Worm (Caenorhabditis elegans): ENCODE data around the gene R01E6.7.

The R01E6.7 gene

ce11 chrX:13542757-13543156, 27.0 kb downstream of the R01E6.7 start (continued):
- TF ChIP-seq Y55F3AM.14 (GFP tag; optimal IDR thresholded peaks at IDR 0.05) (peak; percentile 29), snpc-4 (tag; optimal IDR thresholded peaks at IDR 0.05) (no peak), mbf-1 (tag; optimal IDR thresholded peaks at IDR 0.05) (no peak)

- TF ChIP-seq ama-1 (optimal IDR thresholded peaks at IDR 0.05) (peak; percentile 82), lin-11 (tag; optimal IDR thresholded peaks at IDR 0.05) (no peak)
Observed at ce11 chrX:13542236-13542635, 27.5 kb downstream of the R01E6.7 start, which contains the start of gene cah-4. cah-4 (plus strand) TSS chrX:13542574.

DNA sequence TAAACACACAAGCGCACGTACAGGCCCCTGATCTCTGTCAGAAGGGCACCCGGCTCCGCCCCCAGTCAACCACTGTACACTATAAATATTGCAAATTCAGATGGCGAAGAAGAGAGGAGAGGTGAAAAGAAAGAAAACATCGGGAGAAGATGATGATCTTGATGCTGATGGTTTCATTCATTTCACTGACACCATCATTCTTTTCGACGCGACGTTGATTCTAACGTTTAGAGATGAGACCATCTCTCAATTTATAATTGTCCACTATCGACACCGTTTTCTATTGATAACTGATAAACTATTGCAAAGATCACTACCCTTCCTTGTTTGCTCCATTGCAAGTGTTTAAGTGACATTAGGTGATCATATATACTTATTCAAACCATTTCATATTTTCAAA, 28.4 kb downstream of the R01E6.7 start:
- TF ChIP-seq fos-1 (tag; optimal IDR thresholded peaks at IDR 0.05): peak; percentile 30
- TF ChIP-seq sma-9 (GFP tag; optimal IDR thresholded peaks at IDR 0.05): peak; percentile 87
- no peak for TF ChIP-seq sma-9 (tag; optimal IDR thresholded peaks at IDR 0.05)
- TF ChIP-seq nhr-25 (tag; optimal IDR thresholded peaks at IDR 0.05): peak; percentile 32
- TF ChIP-seq ZK546.5 (tag; optimal IDR thresholded peaks at IDR 0.05): no peak
- peak; percentile 19 for TF ChIP-seq blmp-1 (tag; optimal IDR thresholded peaks at IDR 0.05; ENCODE audit: insufficient read depth)
- no peak for TF ChIP-seq dmd-4 (tag; optimal IDR thresholded peaks at IDR 0.05)
- no peak for TF ChIP-seq elt-3 (tag; optimal IDR thresholded peaks at IDR 0.05)
- TF ChIP-seq ama-1 (optimal IDR thresholded peaks at IDR 0.05): peak; percentile 96
- no peak for TF ChIP-seq unc-39 (tag; optimal IDR thresholded peaks at IDR 0.05)
- TF ChIP-seq nhr-21 (tag; optimal IDR thresholded peaks at IDR 0.05): peak; percentile 77
- TF ChIP-seq nhr-237 (tag; optimal IDR thresholded peaks at IDR 0.05): no peak
- peak; percentile 29 for TF ChIP-seq sma-3 (GFP tag; optimal IDR thresholded peaks at IDR 0.05)
- TF ChIP-seq mdl-1 (tag; optimal IDR thresholded peaks at IDR 0.05): no peak

- TF ChIP-seq lin-13 (GFP tag; optimal IDR thresholded peaks at IDR 0.05) (peak; percentile 15), sma-9 (GFP tag; optimal IDR thresholded peaks at IDR 0.05) (peak; percentile 97), sma-9 (tag; optimal IDR thresholded peaks at IDR 0.05) (no peak), ceh-16 (tag; optimal IDR thresholded peaks at IDR 0.05) (peak; percentile 28), mdl-1 (tag; optimal IDR thresholded peaks at IDR 0.05) (peak; percentile 20 to 49), alr-1 (tag; optimal IDR thresholded peaks at IDR 0.05) (no peak), nhr-6 (tag; optimal IDR thresholded peaks at IDR 0.05) (peak; percentile 71), unc-55 (GFP tag; optimal IDR thresholded peaks at IDR 0.05) (no peak), F13H6.1 (tag; optimal IDR thresholded peaks at IDR 0.05) (peak; percentile 30), nhr-10 (tag; optimal IDR thresholded peaks at IDR 0.05) (no peak), R02D3.7 (tag; optimal IDR thresholded peaks at IDR 0.05) (no peak), unc-62 (GFP tag; optimal IDR thresholded peaks at IDR 0.05) (no peak), nhr-25 (tag; optimal IDR thresholded peaks at IDR 0.05) (peak; percentile 90), gmeb-1 (tag; optimal IDR thresholded peaks at IDR 0.05) (peak; percentile 37), elt-1 (tag; optimal IDR thresholded peaks at IDR 0.05) (peak; percentile 19), nhr-129 (tag; optimal IDR thresholded peaks at IDR 0.05) (peak; percentile 54), ztf-4 (tag; optimal IDR thresholded peaks at IDR 0.05) (peak; percentile 10), nhr-23 (tag; optimal IDR thresholded peaks at IDR 0.05) (no peak), sma-3 (GFP tag; optimal IDR thresholded peaks at IDR 0.05) (peak; percentile 69), nhr-21 (tag; optimal IDR thresholded peaks at IDR 0.05) (peak; percentile 72), fos-1 (tag; optimal IDR thresholded peaks at IDR 0.05) (peak; percentile 22), dmd-4 (tag; optimal IDR thresholded peaks at IDR 0.05) (no peak), lsy-2 (tag; optimal IDR thresholded peaks at IDR 0.05) (peak in 1 of 2 experiments; percentile 23), crh-2 (tag; optimal IDR thresholded peaks at IDR 0.05) (peak; percentile 79), blmp-1 (tag; optimal IDR thresholded peaks at IDR 0.05; ENCODE audit: insufficient read depth) (peak; percentile 76)
Observed at ce11 chrX:13539701-13540100, 30.1 kb downstream of the R01E6.7 start.

DNA sequence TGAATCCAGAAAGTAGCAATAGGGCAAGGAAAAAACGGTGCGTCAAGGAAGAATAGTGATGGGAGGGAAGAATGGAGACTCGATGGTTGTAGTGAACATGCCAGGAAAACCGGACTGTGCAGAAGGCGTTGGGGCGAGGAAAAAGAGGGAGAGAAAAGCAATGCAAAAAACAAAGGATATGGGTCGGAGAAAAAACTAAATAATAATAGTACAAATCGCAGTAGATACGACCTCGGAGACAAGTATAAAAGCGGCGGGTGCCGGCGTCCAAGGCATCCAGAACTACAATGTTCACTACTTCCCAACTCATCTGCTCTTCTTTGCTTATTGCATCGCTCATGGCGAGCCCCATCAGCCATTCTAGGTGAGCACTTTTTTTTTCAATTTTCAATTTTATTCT, 33.0 kb downstream of the R01E6.7 start, which contains the start of gene R01E6.5:
R01E6.5 (plus strand) TSS at position 301 of the 400 bp plus-strand sequence.
- TF ChIP-seq snpc-4 (tag; optimal IDR thresholded peaks at IDR 0.05) (no peak), F13H6.1 (tag; optimal IDR thresholded peaks at IDR 0.05) (no peak), lin-11 (tag; optimal IDR thresholded peaks at IDR 0.05) (no peak), nhr-21 (tag; optimal IDR thresholded peaks at IDR 0.05) (no peak), nhr-10 (tag; optimal IDR thresholded peaks at IDR 0.05) (no peak), fos-1 (tag; optimal IDR thresholded peaks at IDR 0.05) (no peak), blmp-1 (tag; optimal IDR thresholded peaks at IDR 0.05; ENCODE audit: insufficient read depth) (no peak), R02D3.7 (tag; optimal IDR thresholded peaks at IDR 0.05) (no peak), unc-55 (GFP tag; optimal IDR thresholded peaks at IDR 0.05) (no peak), sma-9 (GFP tag; optimal IDR thresholded peaks at IDR 0.05) (no peak), sma-9 (tag; optimal IDR thresholded peaks at IDR 0.05) (no peak), ama-1 (optimal IDR thresholded peaks at IDR 0.05) (no peak), ztf-11 (tag; optimal IDR thresholded peaks at IDR 0.05) (no peak), Y55F3AM.14 (GFP tag; optimal IDR thresholded peaks at IDR 0.05) (no peak), mdl-1 (tag; optimal IDR thresholded peaks at IDR 0.05) (no peak)

Data from whole organism, L2 larva.